Fruit fly (Drosophila melanogaster): ENCODE data around the gene CG14518.

DNA sequence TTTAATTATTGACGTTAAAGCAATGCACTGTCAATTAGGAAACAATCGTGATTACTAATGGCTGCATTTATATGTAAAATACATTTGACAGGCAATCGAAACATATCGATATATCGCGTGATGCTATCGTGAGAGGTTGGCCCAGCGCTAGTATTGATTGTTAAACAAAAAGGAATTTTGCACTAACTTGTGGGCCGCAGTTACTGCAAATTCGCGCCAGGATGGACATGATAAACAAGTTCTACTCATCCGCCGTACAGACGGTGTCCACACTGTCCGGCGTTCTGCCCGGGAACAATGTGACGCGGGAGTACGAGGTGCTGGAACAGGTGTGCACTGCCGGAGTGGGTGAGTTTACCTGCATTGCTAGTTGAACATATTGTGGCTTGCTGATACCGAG is 2.4 kb downstream of the CG14518 start, which contains the start of the genes eIF4E6 and CG1951:
- no peak for TF ChIP-seq Xrp1 (GFP tag; IDR thresholded peaks at IDR 0.05)
- TF ChIP-seq Dip3 (GFP tag; optimal IDR thresholded peaks at IDR 0.05): no peak
- no peak for TF ChIP-seq Camta (GFP tag; optimal IDR thresholded peaks at IDR 0.05)
- no peak for TF ChIP-seq CG8765 (GFP tag; IDR thresholded peaks at IDR 0.05)
- TF ChIP-seq GATAe (GFP tag; conservative IDR thresholded peaks at IDR 0.05): no peak
- TF ChIP-seq pho (GFP tag; optimal IDR thresholded peaks at IDR 0.05): no peak
- no peak for TF ChIP-seq CG16779 (GFP tag; IDR thresholded peaks at IDR 0.05)
- peak; percentile 96 for TF ChIP-seq CG6791 (GFP tag; IDR thresholded peaks at IDR 0.05; ENCODE audit: partially characterized antibody)
- TF ChIP-seq CG10366 (GFP tag; IDR thresholded peaks at IDR 0.05): no peak

All from whole organism, embryonic.